Worm (Caenorhabditis elegans): ENCODE data around the gene T05A12.4.

DNA sequence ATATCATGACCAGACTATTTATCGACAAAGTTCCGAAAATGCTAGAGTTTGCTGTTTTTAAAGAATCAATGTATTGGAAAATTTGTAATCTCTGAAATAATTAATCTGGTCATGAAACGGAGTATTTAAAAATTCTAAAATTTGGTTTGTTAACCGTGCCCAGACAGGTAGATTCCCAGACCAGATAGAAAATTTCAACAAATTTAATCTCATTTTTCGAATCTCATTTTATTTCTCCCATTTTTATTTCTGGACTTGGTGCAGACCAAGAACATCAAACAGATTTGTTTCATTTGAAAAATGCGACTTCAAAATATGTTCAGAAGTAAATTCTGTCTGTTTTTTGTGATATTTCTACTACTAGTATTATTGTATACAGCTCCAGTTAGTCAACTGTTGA is 35.3 kb downstream of the T05A12.4 start, which contains the start of gene T22D1.1:
- no peak for TF ChIP-seq athp-1 (tag; optimal IDR thresholded peaks at IDR 0.05)
- TF ChIP-seq lin-26 (GFP tag; IDR thresholded peaks at IDR 0.05): no peak

Data from whole organism, young adult.